Fruit fly (Drosophila melanogaster): ENCODE measurements around the gene sky.

- TF ChIP-seq CTCF (optimal IDR thresholded peaks at IDR 0.05) (no peak), CG8478 (optimal IDR thresholded peaks at IDR 0.05) (no peak)
Observed at dm6 chr2L:20829309-20829708, 89.4 kb downstream of the sky start, which contains the start of gene CG31673.

All from S2 (cell line).